Worm (Caenorhabditis elegans) whole organism, L1 larva: Measurements from ENCODE around the gene tric-1B.1.

Source experiments
- blmp-1 ChIP-seq: fragments of 150-350 bp; optimal IDR thresholded peaks from 2 replicates; lab custom pipeline; 2014; ENCODE audit warnings: missing biosample characterization, missing genetic modification characterization
- ces-1 ChIP-seq: fragments of 150-350 bp; optimal IDR thresholded peaks from 2 replicates; lab custom pipeline; 2014; ENCODE audit warnings: missing biosample characterization, missing genetic modification reagents, missing genetic modification characterization
- elt-3 ChIP-seq, 6 experiments: fragments of 150-350 bp in 1 of 6; sonication (generic microtip); optimal IDR thresholded peaks; 2 replicates each; lab custom pipeline; 2017 to 2018; ENCODE audit warnings: missing biosample characterization in 6 of 6, missing genetic modification characterization in 6 of 6, inconsistent platforms in 1 of 6
- mdl-1 ChIP-seq, 2 experiments: fragments of 150-350 bp; optimal IDR thresholded peaks; 2 replicates each; lab custom pipeline; 2014 to 2017; ENCODE audit warnings: missing biosample characterization in 2 of 2, missing genetic modification characterization in 2 of 2, inconsistent platforms in 1 of 2
- nhr-12 ChIP-seq: sonication (generic microtip); optimal IDR thresholded peaks from 2 replicates; lab custom pipeline; 2017; ENCODE audit warnings: missing biosample characterization, missing genetic modification characterization
- pqm-1 ChIP-seq: sonication (generic microtip); optimal IDR thresholded peaks from 3 replicates; lab custom pipeline; 2017; ENCODE audit warnings: missing biosample characterization, missing genetic modification characterization
- unc-98 ChIP-seq: fragments of 200-800 bp; sonication (Bioruptor generic); IDR thresholded peaks from 2 replicates; pipeline ENCODE4 v1.3.6; 2022; ENCODE audit warnings: missing genetic modification characterization, missing compliant biosample characterization

DNA sequence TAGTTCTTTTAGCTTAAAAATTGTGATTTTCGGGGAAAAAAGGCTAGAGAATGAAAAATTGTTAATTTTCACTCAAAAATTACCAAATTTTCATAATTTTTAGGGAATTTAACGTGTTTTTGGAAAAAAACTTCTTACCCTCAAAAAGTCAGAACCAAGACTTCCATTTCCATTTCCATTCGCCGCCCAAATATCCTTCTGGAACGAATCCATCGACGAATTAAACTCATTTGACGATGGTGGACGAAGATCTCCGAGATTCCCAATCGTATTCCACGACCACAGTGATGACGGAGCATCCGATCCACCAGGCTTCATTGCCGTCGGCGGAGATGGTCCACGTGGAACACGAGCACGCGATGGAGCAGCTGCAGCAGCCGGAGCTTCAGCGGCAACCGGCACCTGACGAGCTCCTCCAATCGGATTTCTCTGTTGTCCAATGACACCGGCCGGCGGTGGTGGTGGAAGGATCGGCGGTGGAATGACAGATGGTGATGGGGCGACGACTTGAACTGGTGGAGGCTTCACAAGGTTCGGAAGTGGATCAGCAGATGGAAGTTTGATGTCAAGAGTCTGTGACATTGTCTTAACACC, 54.3 kb downstream of the tric-1B.1 start:
- TF ChIP-seq blmp-1 (tag; lab: Kevin White, UChicago) (no peak), pqm-1 (tag; lab: Kevin White, UChicago) (no peak), unc-98 (GFP tag; lab: Robert Waterston, UW) (no peak), mdl-1 (tag; optimal IDR thresholded peaks at IDR 0.05; lab: Kevin White, UChicago) (no peak), nhr-12 (tag; lab: Kevin White, UChicago) (no peak), ces-1 (GFP tag; lab: Kevin White, UChicago) (no peak), elt-3 (tag; optimal IDR thresholded peaks at IDR 0.05; lab: Kevin White, UChicago) (no peak)
